Fruit fly (Drosophila melanogaster) whole organism, pupa: ENCODE measurements around the gene tos.

Experiments
- CG13204 ChIP-seq: fragments of 200-800 bp; sonication (Bioruptor generic); optimal IDR thresholded peaks from 2 replicates; lab custom pipeline; 2018; ENCODE audit warnings: missing biosample characterization, mild to moderate bottlenecking, missing genetic modification characterization, moderate library complexity
- CG17806 ChIP-seq: fragments of 200-800 bp; sonication (Bioruptor generic); optimal IDR thresholded peaks from 2 replicates; lab custom pipeline; 2018; ENCODE audit warnings: missing biosample characterization, mild to moderate bottlenecking, missing genetic modification characterization, moderate library complexity
- CG32121 ChIP-seq: fragments of 200-800 bp; sonication (Bioruptor generic); IDR thresholded peaks from 2 replicates; pipeline ENCODE4 v1.3.6; 2022; ENCODE audit warnings: missing biosample characterization, missing genetic modification characterization
- CG34367 ChIP-seq: fragments of 200-800 bp; sonication (Bioruptor generic); optimal IDR thresholded peaks from 2 replicates; lab custom pipeline; 2018; ENCODE audit warnings: missing biosample characterization, mild to moderate bottlenecking, missing genetic modification characterization
- CG9948 ChIP-seq: fragments of 200-800 bp; sonication (Bioruptor generic); optimal IDR thresholded peaks from 2 replicates; lab custom pipeline; 2018; ENCODE audit warnings: missing biosample characterization, mild to moderate bottlenecking, missing genetic modification characterization, moderate library complexity
- D1 ChIP-seq: fragments of 200-800 bp; sonication (Bioruptor generic); optimal IDR thresholded peaks from 2 replicates; lab custom pipeline; 2018; ENCODE audit warnings: missing biosample characterization, mild to moderate bottlenecking, missing genetic modification characterization, moderate library complexity
- EcR ChIP-seq: fragments of 200-800 bp; sonication (Bioruptor generic); optimal IDR thresholded peaks from 3 replicates; lab custom pipeline; 2019; ENCODE audit warnings: missing biosample characterization, missing genetic modification characterization, mild to moderate bottlenecking, moderate library complexity, missing genetic modification reagents
- Ets98B ChIP-seq: fragments of 200-800 bp; sonication (Bioruptor generic); IDR thresholded peaks from 2 replicates; pipeline ENCODE4 v1.3.6; 2022; ENCODE audit warnings: missing biosample characterization, missing genetic modification characterization
- Pif1A ChIP-seq: fragments of 200-800 bp; sonication (Bioruptor generic); optimal IDR thresholded peaks from 3 replicates; lab custom pipeline; 2016; ENCODE audit warnings: missing biosample characterization, missing genetic modification characterization
- Snoo ChIP-seq: fragments of 200-800 bp; sonication (Bioruptor generic); optimal IDR thresholded peaks from 3 replicates; lab custom pipeline; 2017; ENCODE audit warnings: missing biosample characterization, mild to moderate bottlenecking, missing genetic modification characterization, inconsistent platforms
- gl ChIP-seq: fragments of 200-800 bp; sonication (Bioruptor generic); optimal IDR thresholded peaks from 2 replicates; lab custom pipeline; 2018; ENCODE audit warnings: missing biosample characterization, mild to moderate bottlenecking, missing genetic modification characterization
- rn ChIP-seq: fragments of 200-800 bp; sonication (Bioruptor generic); IDR thresholded peaks from 2 replicates; pipeline ENCODE4 v1.3.6; 2022; ENCODE audit warnings: missing biosample characterization, missing genetic modification characterization

dm6 chr2L:18687827-18688226, 6.0 kb upstream of the tos start:
- TF ChIP-seq Ets98B (no peak), CG9948 (tag; lab: Kevin White, UChicago) (no peak), Snoo (no peak), CG32121 (no peak), CG13204 (no peak), gl (tag; lab: Kevin White, UChicago) (no peak), D1 (tag; lab: Kevin White, UChicago) (no peak), EcR (no peak), CG17806 (tag; lab: Kevin White, UChicago) (no peak), Pif1A (GFP tag; lab: Kevin White, UChicago) (no peak), rn (GFP tag; lab: Robert Waterston, UW) (no peak), CG34367 (tag; lab: Kevin White, UChicago) (no peak)
